Worm (Caenorhabditis elegans) whole organism, mixed stage, embryonic: ENCODE results near the gene K09D9.9.

ENCODE experiments used
- M03D4.4 ChIP-seq: sonication (generic microtip); optimal IDR thresholded peaks from 2 replicates; lab custom pipeline; 2017; ENCODE audit warnings: mild to moderate bottlenecking, missing genetic modification characterization, missing compliant biosample characterization
- bed-3 ChIP-seq: fragments of 200-800 bp; sonication (Bioruptor generic); optimal IDR thresholded peaks from 3 replicates; lab custom pipeline; 2018; ENCODE audit warnings: mild to moderate bottlenecking, missing genetic modification characterization, moderate library complexity, missing compliant biosample characterization
- blmp-1 ChIP-seq: fragments of 150-350 bp; optimal IDR thresholded peaks from 2 replicates; lab custom pipeline; 2014; ENCODE audit warnings: missing biosample characterization, missing genetic modification characterization
- ceh-39 ChIP-seq: fragments of 150-350 bp; optimal IDR thresholded peaks from 2 replicates; lab custom pipeline; 2014; ENCODE audit warnings: missing biosample characterization, missing genetic modification characterization
- ceh-43 ChIP-seq: fragments of 200-800 bp; sonication (Bioruptor generic); optimal IDR thresholded peaks from 2 replicates; lab custom pipeline; 2018; ENCODE audit warnings: mild to moderate bottlenecking, missing genetic modification characterization, moderate library complexity, missing compliant biosample characterization
- ceh-83 ChIP-seq: fragments of 200-800 bp; sonication (Bioruptor generic); optimal IDR thresholded peaks from 2 replicates; lab custom pipeline; 2018; ENCODE audit warnings: mild to moderate bottlenecking, missing genetic modification characterization, missing compliant biosample characterization
- ces-1 ChIP-seq: fragments of 150-350 bp; optimal IDR thresholded peaks from 2 replicates; lab custom pipeline; 2014; ENCODE audit warnings: missing biosample characterization, missing genetic modification reagents, missing genetic modification characterization
- cnd-1 ChIP-seq: fragments of 200-800 bp; sonication (Bioruptor generic); optimal IDR thresholded peaks from 2 replicates; lab custom pipeline; 2018; ENCODE audit warnings: mild to moderate bottlenecking, missing genetic modification characterization, missing compliant biosample characterization
- drap-1 ChIP-seq: fragments of 200-800 bp; sonication (Bioruptor generic); optimal IDR thresholded peaks from 3 replicates; lab custom pipeline; 2018; ENCODE audit warnings: mild to moderate bottlenecking, missing genetic modification characterization, missing compliant biosample characterization
- elt-3 ChIP-seq: fragments of 150-350 bp; optimal IDR thresholded peaks from 2 replicates; lab custom pipeline; 2014; ENCODE audit warnings: missing biosample characterization, missing genetic modification characterization
- flh-1 ChIP-seq: fragments of 200-800 bp; sonication (Bioruptor generic); optimal IDR thresholded peaks from 2 replicates; lab custom pipeline; 2018; ENCODE audit warnings: mild to moderate bottlenecking, missing genetic modification characterization, moderate library complexity, missing compliant biosample characterization
- ham-2 ChIP-seq: fragments of 200-800 bp; sonication (Bioruptor generic); optimal IDR thresholded peaks from 2 replicates; lab custom pipeline; 2018; ENCODE audit warnings: mild to moderate bottlenecking, missing genetic modification characterization, missing compliant biosample characterization
- lin-13 ChIP-seq: fragments of 150-350 bp; optimal IDR thresholded peaks from 2 replicates; lab custom pipeline; 2014; ENCODE audit warnings: missing biosample characterization, missing genetic modification characterization
- lin-32 ChIP-seq: fragments of 200-800 bp; sonication (Bioruptor generic); optimal IDR thresholded peaks from 2 replicates; lab custom pipeline; 2018; ENCODE audit warnings: mild to moderate bottlenecking, missing genetic modification characterization, missing compliant biosample characterization
- lsy-2 ChIP-seq: fragments of 150-350 bp; optimal IDR thresholded peaks from 2 replicates; lab custom pipeline; 2014; ENCODE audit warnings: missing biosample characterization, missing genetic modification characterization
- mep-1 ChIP-seq: fragments of 150-350 bp; optimal IDR thresholded peaks from 2 replicates; lab custom pipeline; 2017; ENCODE audit warnings: missing biosample characterization, missing genetic modification reagents, missing genetic modification characterization, inconsistent platforms
- mls-2 ChIP-seq: sonication (generic microtip); optimal IDR thresholded peaks from 2 replicates; lab custom pipeline; 2016; ENCODE audit warnings: mild to moderate bottlenecking, missing genetic modification characterization, moderate library complexity, missing compliant biosample characterization
- nhr-12 ChIP-seq: fragments of 150-350 bp; optimal IDR thresholded peaks from 2 replicates; lab custom pipeline; 2014; ENCODE audit warnings: missing biosample characterization, missing genetic modification characterization
- nhr-2 ChIP-seq: fragments of 150-350 bp; optimal IDR thresholded peaks from 2 replicates; lab custom pipeline; 2014; ENCODE audit warnings: missing biosample characterization, missing genetic modification characterization
- nhr-237 ChIP-seq: fragments of 150-350 bp; optimal IDR thresholded peaks from 2 replicates; lab custom pipeline; 2014; ENCODE audit warnings: missing biosample characterization, missing genetic modification characterization
- nhr-28 ChIP-seq: fragments of 150-350 bp; optimal IDR thresholded peaks from 2 replicates; lab custom pipeline; 2014; ENCODE audit warnings: missing biosample characterization, missing genetic modification characterization
- nhr-76 ChIP-seq: sonication (generic microtip); optimal IDR thresholded peaks from 2 replicates; lab custom pipeline; 2017; ENCODE audit warnings: missing biosample characterization, missing genetic modification characterization
- pha-4 ChIP-seq: fragments of 150-350 bp; optimal IDR thresholded peaks from 2 replicates; lab custom pipeline; 2018; ENCODE audit warnings: missing biosample characterization, missing genetic modification reagents, missing genetic modification characterization
- sem-2 ChIP-seq: fragments of 200-800 bp; sonication (Bioruptor generic); optimal IDR thresholded peaks from 2 replicates; lab custom pipeline; 2018; ENCODE audit warnings: mild to moderate bottlenecking, missing genetic modification characterization, missing compliant biosample characterization
- sptf-1 ChIP-seq: sonication (generic microtip); optimal IDR thresholded peaks from 2 replicates; lab custom pipeline; 2017; ENCODE audit warnings: mild to moderate bottlenecking, missing genetic modification characterization, moderate library complexity, missing compliant biosample characterization
- tbx-8 ChIP-seq: fragments of 200-800 bp; sonication (Bioruptor generic); optimal IDR thresholded peaks from 2 replicates; lab custom pipeline; 2018; ENCODE audit warnings: mild to moderate bottlenecking, missing genetic modification characterization, moderate library complexity, missing compliant biosample characterization
- unc-120 ChIP-seq: sonication (generic microtip); optimal IDR thresholded peaks from 2 replicates; lab custom pipeline; 2017; ENCODE audit warnings: missing genetic modification characterization, missing compliant biosample characterization; ENCODE audit not compliant: poor library complexity, severe bottlenecking
- unc-39 ChIP-seq: fragments of 150-350 bp; optimal IDR thresholded peaks from 2 replicates; lab custom pipeline; 2014; ENCODE audit warnings: missing biosample characterization, missing genetic modification characterization
- unc-62 ChIP-seq: fragments of 150-350 bp; optimal IDR thresholded peaks from 2 replicates; lab custom pipeline; 2014; ENCODE audit warnings: missing biosample characterization, missing genetic modification reagents, missing genetic modification characterization
- ztf-11 ChIP-seq: fragments of 150-350 bp; optimal IDR thresholded peaks from 2 replicates; lab custom pipeline; 2014; ENCODE audit warnings: missing biosample characterization, missing genetic modification characterization

K09D9.9 gene

DNA sequence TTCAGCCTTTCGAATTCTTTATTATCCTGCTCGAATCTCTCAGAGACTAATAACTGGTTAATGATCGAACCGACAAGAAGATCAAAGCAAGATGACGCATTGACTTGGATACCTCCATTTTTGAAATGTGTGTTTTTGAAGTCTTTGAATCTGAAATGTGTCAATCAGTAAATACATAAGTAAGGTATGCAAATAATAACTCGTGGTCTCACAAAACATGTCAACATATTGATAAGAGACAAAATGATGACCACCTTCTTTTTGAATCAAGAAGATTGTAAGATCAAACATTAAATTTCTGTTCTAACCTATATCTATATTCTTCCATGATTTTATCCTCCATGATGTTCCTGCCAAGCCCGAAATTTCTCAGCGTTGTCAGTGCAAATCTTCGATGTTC, 24.3 kb downstream of the K09D9.9 start:
- TF ChIP-seq unc-62 (no peak), mep-1 (tag; lab: Kevin White, UChicago) (no peak), nhr-12 (no peak), lsy-2 (tag; lab: Kevin White, UChicago) (no peak), bed-3 (GFP tag; lab: Kevin White, UChicago) (no peak), nhr-28 (tag; lab: Kevin White, UChicago) (no peak), cnd-1 (tag; lab: Kevin White, UChicago) (no peak), ham-2 (GFP tag; lab: Kevin White, UChicago) (no peak), ceh-83 (GFP tag; lab: Kevin White, UChicago) (no peak), mls-2 (tag; lab: Kevin White, UChicago) (no peak), unc-39 (tag; lab: Kevin White, UChicago) (no peak), lin-32 (GFP tag; lab: Kevin White, UChicago) (no peak), ceh-39 (no peak), M03D4.4 (no peak)

ce11 chrV:3968929-3969328, 25.0 kb downstream of the K09D9.9 start:
- TF ChIP-seq ham-2 (GFP tag; lab: Kevin White, UChicago) (no peak), elt-3 (tag; lab: Kevin White, UChicago) (no peak), mls-2 (tag; lab: Kevin White, UChicago) (no peak), flh-1 (GFP tag; lab: Kevin White, UChicago) (no peak), blmp-1 (tag; lab: Kevin White, UChicago) (no peak), nhr-28 (tag; lab: Kevin White, UChicago) (no peak), cnd-1 (tag; lab: Kevin White, UChicago) (no peak), mep-1 (tag; lab: Kevin White, UChicago) (no peak), ces-1 (GFP tag; lab: Kevin White, UChicago) (no peak), lin-13 (tag; lab: Kevin White, UChicago) (no peak), ztf-11 (tag; lab: Kevin White, UChicago) (no peak)
- TF ChIP-seq, all 35 proteins: peak for 0

ce11 chrV:3967762-3968161, 26.2 kb downstream of the K09D9.9 start, which contains the start of gene cyp-34A8:
cyp-34A8 (minus strand) TSS chrV:3967823.
- no peak for TF ChIP-seq unc-62
- TF ChIP-seq ces-1 (GFP tag; lab: Kevin White, UChicago): no peak
- no peak for TF ChIP-seq unc-39 (tag; lab: Kevin White, UChicago)
- no peak for TF ChIP-seq nhr-76 (tag; lab: Kevin White, UChicago)
- TF ChIP-seq flh-1 (GFP tag; lab: Kevin White, UChicago): no peak
- no peak for TF ChIP-seq nhr-28 (tag; lab: Kevin White, UChicago)
- TF ChIP-seq ham-2 (GFP tag; lab: Kevin White, UChicago): no peak
- no peak for TF ChIP-seq sem-2 (GFP tag; lab: Kevin White, UChicago)
- no peak for TF ChIP-seq ceh-83 (GFP tag; lab: Kevin White, UChicago)
- TF ChIP-seq drap-1 (GFP tag; lab: Kevin White, UChicago): no peak

DNA sequence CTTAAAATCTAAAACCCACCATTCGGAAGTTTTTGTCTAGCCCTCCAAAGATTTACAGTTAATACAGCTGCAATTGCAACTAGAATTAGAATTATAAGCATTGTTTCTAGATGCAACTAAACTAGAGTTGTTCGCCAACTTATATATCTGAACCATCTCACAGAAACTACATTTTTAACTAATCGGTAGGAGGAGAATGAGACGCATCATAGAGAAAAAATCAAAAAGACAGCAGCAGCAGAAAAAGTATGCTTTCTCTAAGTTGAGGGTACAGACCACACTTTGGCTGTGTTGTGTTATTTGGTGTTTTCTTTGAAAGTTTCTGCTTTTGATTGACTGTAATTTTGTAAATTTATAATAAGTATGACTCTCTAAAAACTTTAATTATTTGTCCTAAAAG, 30.2 kb downstream of the K09D9.9 start, which contains the start of gene cyp-34A7:
TSS of gene cyp-34A7 (minus strand) at position 101 of the 400 bp plus-strand sequence.
- no peak for TF ChIP-seq unc-39 (tag; lab: Kevin White, UChicago)

ce11 chrV:3961235-3961634, 32.7 kb downstream of the K09D9.9 start, which contains the start of gene cyp-34A6:
cyp-34A6 (minus strand) TSS chrV:3961335.
- TF ChIP-seq nhr-237 (tag; lab: Kevin White, UChicago): no peak
- TF ChIP-seq lin-13 (tag; lab: Kevin White, UChicago): no peak
- no peak for TF ChIP-seq unc-62
- no peak for TF ChIP-seq nhr-28 (tag; lab: Kevin White, UChicago)
- no peak for TF ChIP-seq nhr-2 (tag; lab: Kevin White, UChicago)
- TF ChIP-seq ceh-43 (GFP tag; lab: Kevin White, UChicago): no peak
- no peak for TF ChIP-seq mep-1 (tag; lab: Kevin White, UChicago)
- TF ChIP-seq unc-39 (tag; lab: Kevin White, UChicago): no peak
- no peak for TF ChIP-seq tbx-8 (GFP tag; lab: Kevin White, UChicago)
- TF ChIP-seq ces-1 (GFP tag; lab: Kevin White, UChicago): no peak
- TF ChIP-seq drap-1 (GFP tag; lab: Kevin White, UChicago): no peak
- TF ChIP-seq nhr-12: no peak
- no peak for TF ChIP-seq cnd-1 (tag; lab: Kevin White, UChicago)
- TF ChIP-seq unc-120 (tag; lab: Kevin White, UChicago): no peak
- no peak for TF ChIP-seq ztf-11 (tag; lab: Kevin White, UChicago)
- no peak for TF ChIP-seq lsy-2 (tag; lab: Kevin White, UChicago)
- TF ChIP-seq pha-4 (tag; lab: Kevin White, UChicago): no peak
- TF ChIP-seq sptf-1 (tag; lab: Kevin White, UChicago): no peak
- TF ChIP-seq blmp-1 (tag; lab: Kevin White, UChicago): no peak
- no peak for TF ChIP-seq ceh-83 (GFP tag; lab: Kevin White, UChicago)
